Worm (Caenorhabditis elegans) whole organism, L2 larva: ENCODE measurements around the gene W03B1.3.
A peak's percentile ranks its signal among the peaks of the same experiment; 100 is the strongest.

Source experiments
- C34F6.9 ChIP-seq: fragments of 150-350 bp; optimal IDR thresholded peaks from 2 replicates; lab custom pipeline; 2014; ENCODE audit warnings: missing biosample characterization, missing genetic modification characterization
- R02D3.7 ChIP-seq: fragments of 150-350 bp; optimal IDR thresholded peaks from 2 replicates; lab custom pipeline; 2014; ENCODE audit warnings: missing biosample characterization, missing genetic modification characterization
- Y55F3AM.14 ChIP-seq: fragments of 200-800 bp; sonication (Bioruptor generic); optimal IDR thresholded peaks from 2 replicates; lab custom pipeline; 2018; ENCODE audit warnings: mild to moderate bottlenecking, missing genetic modification characterization, missing compliant biosample characterization
- ZK546.5 ChIP-seq: sonication (generic microtip); optimal IDR thresholded peaks from 2 replicates; lab custom pipeline; 2017; ENCODE audit warnings: missing biosample characterization, missing genetic modification characterization
- aly-2 ChIP-seq: fragments of 150-350 bp; optimal IDR thresholded peaks from 2 replicates; lab custom pipeline; 2014; ENCODE audit warnings: missing biosample characterization, missing genetic modification characterization
- ama-1 ChIP-seq: fragments of 150-350 bp; optimal IDR thresholded peaks from 2 replicates; lab custom pipeline; 2018; ENCODE audit warnings: inconsistent platforms
- blmp-1 ChIP-seq: sonication (generic microtip); optimal IDR thresholded peaks from 2 replicates; lab custom pipeline; 2017; ENCODE audit warnings: missing genetic modification characterization, mild to moderate bottlenecking, missing compliant biosample characterization, antibody characterized with exemption, moderate library complexity; ENCODE audit not compliant: insufficient read depth
- ceh-16 ChIP-seq: fragments of 150-350 bp; optimal IDR thresholded peaks from 2 replicates; lab custom pipeline; 2014; ENCODE audit warnings: missing biosample characterization, missing genetic modification characterization
- ceh-82 ChIP-seq: fragments of 150-350 bp; optimal IDR thresholded peaks from 2 replicates; lab custom pipeline; 2014; ENCODE audit warnings: missing biosample characterization, missing genetic modification characterization
- crh-2 ChIP-seq: sonication (generic microtip); optimal IDR thresholded peaks from 2 replicates; lab custom pipeline; 2017; ENCODE audit warnings: missing biosample characterization, missing genetic modification characterization
- dmd-4 ChIP-seq: sonication (generic microtip); optimal IDR thresholded peaks from 2 replicates; lab custom pipeline; 2017; ENCODE audit warnings: missing biosample characterization, missing genetic modification characterization
- egl-27 ChIP-seq: sonication (generic microtip); optimal IDR thresholded peaks from 3 replicates; lab custom pipeline; 2017; ENCODE audit warnings: missing biosample characterization, missing genetic modification reagents, missing genetic modification characterization
- elt-1 ChIP-seq: fragments of 150-350 bp; optimal IDR thresholded peaks from 2 replicates; lab custom pipeline; 2014; ENCODE audit warnings: missing biosample characterization, missing genetic modification characterization
- fos-1 ChIP-seq: fragments of 150-350 bp; optimal IDR thresholded peaks from 2 replicates; lab custom pipeline; 2014; ENCODE audit warnings: missing biosample characterization, missing genetic modification characterization
- gmeb-1 ChIP-seq: fragments of 150-350 bp; optimal IDR thresholded peaks from 2 replicates; lab custom pipeline; 2014; ENCODE audit warnings: missing biosample characterization, missing genetic modification characterization
- lin-11 ChIP-seq: fragments of 150-350 bp; sonication (generic microtip); optimal IDR thresholded peaks from 2 replicates; lab custom pipeline; 2014; ENCODE audit warnings: missing biosample characterization, missing genetic modification characterization, inconsistent platforms, mixed read lengths
- lin-39 ChIP-seq: fragments of 150-350 bp; optimal IDR thresholded peaks from 2 replicates; lab custom pipeline; 2014; ENCODE audit warnings: missing biosample characterization, missing genetic modification reagents, missing genetic modification characterization
- lsy-2 ChIP-seq, 2 experiments: fragments of 150-350 bp in 1 of 2; sonication (generic microtip) in 1 of 2; optimal IDR thresholded peaks; 2 replicates each; lab custom pipeline; 2014 to 2017; ENCODE audit warnings: missing biosample characterization in 2 of 2, missing genetic modification characterization in 2 of 2
- mab-5 ChIP-seq: fragments of 150-350 bp; optimal IDR thresholded peaks from 2 replicates; lab custom pipeline; 2014; ENCODE audit warnings: missing biosample characterization, missing genetic modification characterization
- mbf-1 ChIP-seq: sonication (generic microtip); optimal IDR thresholded peaks from 2 replicates; lab custom pipeline; 2017; ENCODE audit warnings: missing biosample characterization, missing genetic modification characterization
- nhr-11 ChIP-seq: fragments of 150-350 bp; optimal IDR thresholded peaks from 2 replicates; lab custom pipeline; 2014; ENCODE audit warnings: missing biosample characterization, missing genetic modification characterization
- nhr-12 ChIP-seq: fragments of 150-350 bp; optimal IDR thresholded peaks from 2 replicates; lab custom pipeline; 2014; ENCODE audit warnings: missing biosample characterization, missing genetic modification characterization
- nhr-21 ChIP-seq: fragments of 150-350 bp; optimal IDR thresholded peaks from 2 replicates; lab custom pipeline; 2014; ENCODE audit warnings: missing biosample characterization, missing genetic modification characterization
- nhr-23 ChIP-seq: fragments of 150-350 bp; optimal IDR thresholded peaks from 2 replicates; lab custom pipeline; 2014; ENCODE audit warnings: missing biosample characterization, missing genetic modification reagents, missing genetic modification characterization
- nhr-237 ChIP-seq: fragments of 150-350 bp; optimal IDR thresholded peaks from 2 replicates; lab custom pipeline; 2014; ENCODE audit warnings: missing biosample characterization, missing genetic modification characterization
- nhr-6 ChIP-seq: fragments of 150-350 bp; optimal IDR thresholded peaks from 2 replicates; lab custom pipeline; 2014; ENCODE audit warnings: missing biosample characterization, missing genetic modification characterization
- nhr-77 ChIP-seq: fragments of 150-350 bp; optimal IDR thresholded peaks from 2 replicates; lab custom pipeline; 2014; ENCODE audit warnings: missing biosample characterization, missing genetic modification characterization
- peb-1 ChIP-seq: fragments of 150-350 bp; optimal IDR thresholded peaks from 2 replicates; lab custom pipeline; 2014; ENCODE audit warnings: missing biosample characterization, missing genetic modification characterization
- skn-1 ChIP-seq: sonication (generic microtip); optimal IDR thresholded peaks from 2 replicates; lab custom pipeline; 2017; ENCODE audit warnings: missing biosample characterization, missing genetic modification characterization
- sma-3 ChIP-seq: sonication (generic microtip); optimal IDR thresholded peaks from 2 replicates; lab custom pipeline; 2016; ENCODE audit warnings: missing genetic modification reagents, missing genetic modification characterization, missing compliant biosample characterization
- sma-9 ChIP-seq, 2 experiments: fragments of 150-350 bp in 1 of 2; sonication (generic microtip) in 1 of 2; optimal IDR thresholded peaks; 2 replicates each; lab custom pipeline; 2014 to 2016; ENCODE audit warnings: missing genetic modification characterization in 2 of 2, mild to moderate bottlenecking in 1 of 2, missing biosample characterization in 1 of 2, missing compliant biosample characterization in 1 of 2, missing genetic modification reagents in 1 of 2, moderate library complexity in 1 of 2
- snpc-4 ChIP-seq: fragments of 150-350 bp; optimal IDR thresholded peaks from 2 replicates; lab custom pipeline; 2014; ENCODE audit warnings: missing biosample characterization, missing genetic modification characterization
- unc-55 ChIP-seq: fragments of 150-350 bp; sonication (generic microtip); optimal IDR thresholded peaks from 3 replicates; lab custom pipeline; 2014; ENCODE audit warnings: missing biosample characterization, missing genetic modification reagents, missing genetic modification characterization
- ztf-1 ChIP-seq: fragments of 200-800 bp; sonication (Bioruptor generic); conservative IDR thresholded peaks from 2 replicates; pipeline ENCODE4 v1.3.6; 2022; ENCODE audit warnings: missing genetic modification characterization, missing compliant biosample characterization
- ztf-4 ChIP-seq: fragments of 150-350 bp; optimal IDR thresholded peaks from 2 replicates; lab custom pipeline; 2014; ENCODE audit warnings: missing biosample characterization, missing genetic modification characterization

Gene W03B1.3

ce11 chrIV:4347578-4348003 lies 11.6 kb upstream of the W03B1.3 start:
- TF ChIP-seq lin-11 (tag; lab: Kevin White, UChicago) = no peak
- no peak for TF ChIP-seq sma-3 (GFP tag; lab: Kevin White, UChicago)
- no peak for TF ChIP-seq nhr-23
- peak; percentile 46 for TF ChIP-seq ama-1

- TF ChIP-seq mbf-1 (tag; lab: Kevin White, UChicago) (no peak), aly-2 (tag; lab: Kevin White, UChicago) (no peak), unc-55 (GFP tag; lab: Kevin White, UChicago) (no peak), blmp-1 (tag; lab: Kevin White, UChicago) (no peak), crh-2 (tag; lab: Kevin White, UChicago) (no peak), ztf-4 (tag; lab: Kevin White, UChicago) (no peak), nhr-237 (tag; lab: Kevin White, UChicago) (no peak), nhr-6 (tag; lab: Kevin White, UChicago) (no peak), lsy-2 (tag; optimal IDR thresholded peaks at IDR 0.05; lab: Kevin White, UChicago) (no peak), sma-9 (GFP tag; optimal IDR thresholded peaks at IDR 0.05; lab: Kevin White, UChicago) (no peak), sma-9 (tag; optimal IDR thresholded peaks at IDR 0.05; lab: Kevin White, UChicago) (no peak), nhr-12 (no peak), skn-1 (tag; lab: Kevin White, UChicago) (no peak)
Measured at ce11 chrIV:4346512-4346911, 10.5 kb upstream of the W03B1.3 start, which contains the start of gene oac-52. oac-52 (minus strand) TSS chrIV:4346612.

ce11 chrIV:4344828-4345227 lies 8.8 kb upstream of the W03B1.3 start:
- TF ChIP-seq C34F6.9 (tag; lab: Kevin White, UChicago) = no peak
- no peak for TF ChIP-seq peb-1 (tag; lab: Kevin White, UChicago)
- TF ChIP-seq unc-55 (GFP tag; lab: Kevin White, UChicago) = no peak
- no peak for TF ChIP-seq ZK546.5 (tag; lab: Kevin White, UChicago)
- TF ChIP-seq mab-5 (tag; lab: Kevin White, UChicago) = no peak
- no peak for TF ChIP-seq ztf-4 (tag; lab: Kevin White, UChicago)
- TF ChIP-seq, all 48 proteins: peak for 0

- TF ChIP-seq sma-9 (GFP tag; optimal IDR thresholded peaks at IDR 0.05; lab: Kevin White, UChicago) = peak; percentile 62
- TF ChIP-seq sma-9 (tag; optimal IDR thresholded peaks at IDR 0.05; lab: Kevin White, UChicago) = no peak
- no peak for TF ChIP-seq R02D3.7 (tag; lab: Kevin White, UChicago)
- no peak for TF ChIP-seq nhr-77
- TF ChIP-seq nhr-23 = peak; percentile 55
- TF ChIP-seq egl-27 (tag; lab: Kevin White, UChicago) = no peak
- TF ChIP-seq crh-2 (tag; lab: Kevin White, UChicago) = no peak
- peak; percentile 23 for TF ChIP-seq ceh-16 (tag; lab: Kevin White, UChicago)
- no peak for TF ChIP-seq C34F6.9 (tag; lab: Kevin White, UChicago)
- TF ChIP-seq elt-1 = peak; percentile 76
- TF ChIP-seq, all 48 proteins: peak for 4
Measured at ce11 chrIV:4338217-4338616, 2.2 kb upstream of the W03B1.3 start.

ce11 chrIV:4326445-4326844 lies 9.6 kb downstream of the W03B1.3 start, which contains the start of gene trpl-2:
trpl-2 (plus strand) TSS chrIV:4326654.
- TF ChIP-seq mbf-1 (tag; lab: Kevin White, UChicago) (no peak), ceh-82 (tag; lab: Kevin White, UChicago) (no peak), dmd-4 (tag; lab: Kevin White, UChicago) (no peak), crh-2 (tag; lab: Kevin White, UChicago) (no peak), fos-1 (tag; lab: Kevin White, UChicago) (peak; percentile 75), aly-2 (tag; lab: Kevin White, UChicago) (no peak)

- TF ChIP-seq ama-1 = no peak
- no peak for TF ChIP-seq Y55F3AM.14
- no peak for TF ChIP-seq fos-1 (tag; lab: Kevin White, UChicago)
- TF ChIP-seq mbf-1 (tag; lab: Kevin White, UChicago) = no peak
- TF ChIP-seq sma-3 (GFP tag; lab: Kevin White, UChicago) = no peak
Measured at ce11 chrIV:4319473-4319872, 16.6 kb downstream of the W03B1.3 start.

- TF ChIP-seq elt-1 (no peak), snpc-4 (tag; lab: Kevin White, UChicago) (no peak), ztf-1 (GFP tag; lab: Robert Waterston, UW) (no peak), nhr-12 (no peak), ZK546.5 (tag; lab: Kevin White, UChicago) (no peak), lin-39 (tag; lab: Kevin White, UChicago) (no peak), nhr-11 (no peak), nhr-21 (tag; lab: Kevin White, UChicago) (no peak), ceh-16 (tag; lab: Kevin White, UChicago) (no peak), sma-9 (GFP tag; optimal IDR thresholded peaks at IDR 0.05; lab: Kevin White, UChicago) (no peak), sma-9 (tag; optimal IDR thresholded peaks at IDR 0.05; lab: Kevin White, UChicago) (no peak), Y55F3AM.14 (no peak), dmd-4 (tag; lab: Kevin White, UChicago) (no peak), gmeb-1 (tag; lab: Kevin White, UChicago) (no peak)
Measured at ce11 chrIV:4318056-4318455, 18.0 kb downstream of the W03B1.3 start.
